Worm (Caenorhabditis elegans) whole organism, early embryonic: ENCODE data around the gene F43C11.11.

Experiments used
- B0310.2 ChIP-seq: sonication (generic microtip); optimal IDR thresholded peaks from 2 replicates; lab custom pipeline; 2016; ENCODE audit warnings: mild to moderate bottlenecking, missing genetic modification characterization, missing compliant biosample characterization
- F13C5.2 ChIP-seq: sonication (generic microtip); optimal IDR thresholded peaks from 2 replicates; lab custom pipeline; 2017; ENCODE audit warnings: mild to moderate bottlenecking, missing genetic modification characterization, inconsistent platforms, missing compliant biosample characterization
- aly-1 ChIP-seq: sonication (generic microtip); optimal IDR thresholded peaks from 2 replicates; lab custom pipeline; 2016; ENCODE audit warnings: missing genetic modification characterization, missing compliant biosample characterization
- ama-1 ChIP-seq: fragments of 150-350 bp; optimal IDR thresholded peaks from 2 replicates; lab custom pipeline; 2014
- ceh-13 ChIP-seq: fragments of 200-800 bp; sonication (Bioruptor generic); optimal IDR thresholded peaks from 2 replicates; lab custom pipeline; 2018; ENCODE audit warnings: mild to moderate bottlenecking, missing genetic modification characterization, missing compliant biosample characterization
- ceh-36 ChIP-seq: sonication (generic microtip); optimal IDR thresholded peaks from 2 replicates; lab custom pipeline; 2016; ENCODE audit warnings: missing genetic modification characterization, inconsistent platforms, missing compliant biosample characterization
- flt-1 ChIP-seq: fragments of 200-800 bp; sonication (Bioruptor generic); IDR thresholded peaks from 2 replicates; pipeline ENCODE4 v1.3.6; 2022; ENCODE audit warnings: missing genetic modification characterization, missing compliant biosample characterization
- hmbx-1 ChIP-seq: sonication (generic microtip); optimal IDR thresholded peaks from 2 replicates; lab custom pipeline; 2016; ENCODE audit warnings: mild to moderate bottlenecking, missing genetic modification characterization, missing compliant biosample characterization
- hnd-1 ChIP-seq: sonication (generic microtip); optimal IDR thresholded peaks from 2 replicates; lab custom pipeline; 2016; ENCODE audit warnings: missing genetic modification characterization, missing compliant biosample characterization
- pes-1 ChIP-seq: fragments of 200-800 bp; sonication (Bioruptor generic); IDR thresholded peaks from 2 replicates; pipeline ENCODE4 v1.3.6; 2022; ENCODE audit warnings: missing genetic modification reagents, missing genetic modification characterization, missing compliant biosample characterization
- scrt-1 ChIP-seq: fragments of 200-800 bp; sonication (Bioruptor generic); IDR thresholded peaks from 2 replicates; pipeline ENCODE4 v1.3.6; 2022; ENCODE audit warnings: missing genetic modification characterization, missing compliant biosample characterization
- sea-1 ChIP-seq: fragments of 200-800 bp; sonication (Bioruptor generic); conservative IDR thresholded peaks from 2 replicates; pipeline ENCODE4 v1.3.6; 2022; ENCODE audit warnings: missing genetic modification characterization, missing compliant biosample characterization
- tra-4 ChIP-seq: sonication (generic microtip); optimal IDR thresholded peaks from 2 replicates; lab custom pipeline; 2017; ENCODE audit warnings: missing genetic modification characterization, missing compliant biosample characterization

- TF ChIP-seq ama-1 (lab: Kevin White, UChicago) (no peak), flt-1 (GFP tag; lab: Robert Waterston, UW) (no peak), ceh-13 (GFP tag; lab: Kevin White, UChicago) (no peak), sea-1 (no peak), scrt-1 (GFP tag; lab: Robert Waterston, UW) (no peak), ceh-36 (tag; lab: Kevin White, UChicago) (no peak), B0310.2 (tag; lab: Kevin White, UChicago) (no peak), hmbx-1 (tag; lab: Kevin White, UChicago) (no peak), tra-4 (tag; lab: Kevin White, UChicago) (no peak), hnd-1 (tag; lab: Kevin White, UChicago) (no peak), aly-1 (tag; lab: Kevin White, UChicago) (no peak), pes-1 (no peak), F13C5.2 (tag; lab: Kevin White, UChicago) (no peak)
Observed at ce11 chrII:2398884-2399283, 35.3 kb upstream of the F43C11.11 start, which contains the start of gene F16G10.14.
